Fruit fly (Drosophila melanogaster) whole organism, prepupa: ENCODE data around the gene CG9641.

Experiments
- Blimp-1 ChIP-seq: fragments of 200-800 bp; sonication (Bioruptor generic); optimal IDR thresholded peaks from 3 replicates; lab custom pipeline; 2017; ENCODE audit warnings: missing biosample characterization, missing genetic modification characterization, mild to moderate bottlenecking, moderate library complexity, missing genetic modification reagents
- CG10631 ChIP-seq: fragments of 200-800 bp; sonication (Bioruptor generic); optimal IDR thresholded peaks from 2 replicates; lab custom pipeline; 2016; ENCODE audit warnings: missing biosample characterization, missing genetic modification characterization
- CG10669 ChIP-seq: fragments of 200-800 bp; sonication (Bioruptor generic); optimal IDR thresholded peaks from 3 replicates; lab custom pipeline; 2018; ENCODE audit warnings: missing biosample characterization, mild to moderate bottlenecking, missing genetic modification characterization, moderate library complexity
- CG11294 ChIP-seq: fragments of 200-800 bp; sonication (Bioruptor generic); IDR thresholded peaks from 2 replicates; pipeline ENCODE4 v1.3.6; 2022; ENCODE audit warnings: missing biosample characterization, missing genetic modification characterization
- CG11762 ChIP-seq: fragments of 200-800 bp; sonication (Bioruptor generic); optimal IDR thresholded peaks from 3 replicates; lab custom pipeline; 2016; ENCODE audit warnings: missing biosample characterization, missing genetic modification characterization; ENCODE audit not compliant: insufficient read depth
- CG11902 ChIP-seq: fragments of 200-800 bp; sonication (Bioruptor generic); optimal IDR thresholded peaks from 3 replicates; lab custom pipeline; 2016; ENCODE audit warnings: missing biosample characterization, missing genetic modification characterization
- CG15336 ChIP-seq: fragments of 200-800 bp; sonication (Bioruptor generic); IDR thresholded peaks from 2 replicates; pipeline ENCODE4 v1.3.6; 2022; ENCODE audit warnings: missing biosample characterization, missing genetic modification characterization
- CG1621 ChIP-seq: fragments of 200-800 bp; sonication (Bioruptor generic); optimal IDR thresholded peaks from 3 replicates; lab custom pipeline; 2018; ENCODE audit warnings: missing biosample characterization, mild to moderate bottlenecking, missing genetic modification characterization
- CG16779 ChIP-seq: fragments of 200-800 bp; sonication (Bioruptor generic); optimal IDR thresholded peaks from 3 replicates; lab custom pipeline; 2017; ENCODE audit warnings: missing biosample characterization, mild to moderate bottlenecking, missing genetic modification characterization
- CG3032 ChIP-seq: fragments of 200-800 bp; optimal IDR thresholded peaks from 2 replicates; lab custom pipeline; 2019; ENCODE audit warnings: missing biosample characterization, mild to moderate bottlenecking, missing genetic modification characterization, moderate library complexity
- CG31627 ChIP-seq: fragments of 200-800 bp; sonication (Bioruptor generic); optimal IDR thresholded peaks from 3 replicates; lab custom pipeline; 2016; ENCODE audit warnings: missing biosample characterization, missing genetic modification characterization
- CG32006 ChIP-seq: fragments of 200-800 bp; sonication (Bioruptor generic); optimal IDR thresholded peaks from 3 replicates; lab custom pipeline; 2017; ENCODE audit warnings: missing biosample characterization, mild to moderate bottlenecking, missing genetic modification characterization
- CG34406 ChIP-seq: fragments of 200-800 bp; sonication (Bioruptor generic); optimal IDR thresholded peaks from 3 replicates; lab custom pipeline; 2016; ENCODE audit warnings: missing biosample characterization, missing genetic modification characterization
- CG3919 ChIP-seq: fragments of 200-800 bp; sonication (Bioruptor generic); optimal IDR thresholded peaks from 3 replicates; lab custom pipeline; 2016; ENCODE audit warnings: missing biosample characterization, missing genetic modification characterization
- CG4318 ChIP-seq: fragments of 200-800 bp; sonication (Bioruptor generic); optimal IDR thresholded peaks from 3 replicates; lab custom pipeline; 2017; ENCODE audit warnings: missing biosample characterization, mild to moderate bottlenecking, missing genetic modification characterization
- CG6163 ChIP-seq: fragments of 200-800 bp; sonication (Bioruptor generic); IDR thresholded peaks from 3 replicates; pipeline ENCODE4 v1.3.6; 2022; ENCODE audit warnings: missing biosample characterization, missing genetic modification characterization
- CG6276 ChIP-seq: fragments of 200-800 bp; sonication (Bioruptor generic); optimal IDR thresholded peaks from 2 replicates; lab custom pipeline; 2017; ENCODE audit warnings: missing biosample characterization, mild to moderate bottlenecking, missing genetic modification characterization
- CG6792 ChIP-seq: fragments of 200-800 bp; sonication (Bioruptor generic); optimal IDR thresholded peaks from 3 replicates; lab custom pipeline; 2016; ENCODE audit warnings: missing biosample characterization, missing genetic modification characterization
- CG6808 ChIP-seq: fragments of 200-800 bp; sonication (Bioruptor generic); optimal IDR thresholded peaks from 3 replicates; lab custom pipeline; 2017; ENCODE audit warnings: missing biosample characterization, missing genetic modification characterization, mild to moderate bottlenecking, moderate library complexity, missing genetic modification reagents
- CG6854 ChIP-seq: fragments of 200-800 bp; sonication (Bioruptor generic); optimal IDR thresholded peaks from 2 replicates; lab custom pipeline; 2017; ENCODE audit warnings: missing biosample characterization, mild to moderate bottlenecking, missing genetic modification characterization
- CG8319 ChIP-seq: fragments of 200-800 bp; sonication (Bioruptor generic); optimal IDR thresholded peaks from 3 replicates; lab custom pipeline; 2016; ENCODE audit warnings: missing biosample characterization, missing genetic modification characterization
- CG8632 ChIP-seq: fragments of 200-800 bp; sonication (Bioruptor generic); optimal IDR thresholded peaks from 3 replicates; lab custom pipeline; 2016; ENCODE audit warnings: missing biosample characterization, missing genetic modification characterization
- CG9139 ChIP-seq: fragments of 200-800 bp; sonication (Bioruptor generic); optimal IDR thresholded peaks from 3 replicates; lab custom pipeline; 2017; ENCODE audit warnings: missing biosample characterization, mild to moderate bottlenecking, missing genetic modification characterization
- Eip75B ChIP-seq: fragments of 200-800 bp; sonication (Bioruptor generic); optimal IDR thresholded peaks from 3 replicates; lab custom pipeline; 2016; ENCODE audit warnings: missing biosample characterization, missing genetic modification characterization
- Eip93F ChIP-seq: fragments of 200-800 bp; sonication (Bioruptor generic); optimal IDR thresholded peaks from 2 replicates; lab custom pipeline; 2016; ENCODE audit warnings: missing biosample characterization, mild to moderate bottlenecking, missing genetic modification characterization
- Ets96B ChIP-seq: fragments of 200-800 bp; optimal IDR thresholded peaks from 2 replicates; lab custom pipeline; 2019; ENCODE audit warnings: missing biosample characterization, mild to moderate bottlenecking, missing genetic modification characterization, moderate library complexity
- Hr39 ChIP-seq: fragments of 200-800 bp; sonication (Bioruptor generic); optimal IDR thresholded peaks from 2 replicates; lab custom pipeline; 2016; ENCODE audit warnings: missing biosample characterization, missing genetic modification characterization
- Met ChIP-seq: fragments of 200-800 bp; sonication (Bioruptor generic); optimal IDR thresholded peaks from 3 replicates; lab custom pipeline; 2016; ENCODE audit warnings: missing biosample characterization, missing genetic modification characterization
- OdsH ChIP-seq: fragments of 200-800 bp; sonication (Bioruptor generic); optimal IDR thresholded peaks from 3 replicates; lab custom pipeline; 2016; ENCODE audit warnings: missing biosample characterization, missing genetic modification characterization
- Smox ChIP-seq: fragments of 200-800 bp; sonication (Bioruptor generic); optimal IDR thresholded peaks from 3 replicates; lab custom pipeline; 2016; ENCODE audit warnings: missing biosample characterization, missing genetic modification characterization
- Sox102F ChIP-seq: fragments of 200-800 bp; sonication (Bioruptor generic); optimal IDR thresholded peaks from 2 replicates; lab custom pipeline; 2016; ENCODE audit warnings: missing biosample characterization, mild to moderate bottlenecking, missing genetic modification characterization
- Sox14 ChIP-seq: fragments of 200-800 bp; sonication (Bioruptor generic); optimal IDR thresholded peaks from 3 replicates; lab custom pipeline; 2016; ENCODE audit warnings: missing biosample characterization, missing genetic modification characterization
- Sox15 ChIP-seq: fragments of 200-800 bp; sonication (Bioruptor generic); optimal IDR thresholded peaks from 3 replicates; lab custom pipeline; 2016; ENCODE audit warnings: missing biosample characterization, missing genetic modification characterization
- acj6 ChIP-seq: fragments of 200-800 bp; sonication (Bioruptor generic); optimal IDR thresholded peaks from 3 replicates; lab custom pipeline; 2016; ENCODE audit warnings: missing biosample characterization, missing genetic modification characterization
- cyc ChIP-seq: fragments of 200-800 bp; sonication (Bioruptor generic); optimal IDR thresholded peaks from 3 replicates; lab custom pipeline; 2016; ENCODE audit warnings: missing biosample characterization, missing genetic modification characterization
- dsx ChIP-seq: fragments of 200-800 bp; optimal IDR thresholded peaks from 3 replicates; lab custom pipeline; 2019; ENCODE audit warnings: missing biosample characterization, mild to moderate bottlenecking, missing genetic modification characterization, moderate library complexity; ENCODE audit not compliant: poor library complexity, severe bottlenecking
- eg ChIP-seq: fragments of 200-800 bp; sonication (Bioruptor generic); IDR thresholded peaks from 3 replicates; pipeline ENCODE4 v1.3.6; 2022; ENCODE audit warnings: missing biosample characterization, missing genetic modification characterization
- esn ChIP-seq: fragments of 200-800 bp; sonication (Bioruptor generic); optimal IDR thresholded peaks from 2 replicates; lab custom pipeline; 2016; ENCODE audit warnings: missing biosample characterization, mild to moderate bottlenecking, missing genetic modification characterization, moderate library complexity
- fd59A ChIP-seq: fragments of 200-800 bp; sonication (Bioruptor generic); optimal IDR thresholded peaks from 2 replicates; lab custom pipeline; 2017; ENCODE audit warnings: missing biosample characterization, mild to moderate bottlenecking, missing genetic modification characterization, missing genetic modification reagents
- fd85E ChIP-seq: fragments of 200-800 bp; sonication (Bioruptor generic); optimal IDR thresholded peaks from 3 replicates; lab custom pipeline; 2016; ENCODE audit warnings: missing biosample characterization, missing genetic modification characterization
- fkh ChIP-seq: fragments of 200-800 bp; sonication (Bioruptor generic); optimal IDR thresholded peaks from 3 replicates; lab custom pipeline; 2017; ENCODE audit warnings: missing biosample characterization, mild to moderate bottlenecking, missing genetic modification characterization, moderate library complexity
- net ChIP-seq: fragments of 200-800 bp; sonication (Bioruptor generic); optimal IDR thresholded peaks from 3 replicates; lab custom pipeline; 2016; ENCODE audit warnings: missing biosample characterization, missing genetic modification characterization
- pdm3 ChIP-seq: fragments of 200-800 bp; sonication (Bioruptor generic); optimal IDR thresholded peaks from 3 replicates; lab custom pipeline; 2016; ENCODE audit warnings: missing biosample characterization, missing genetic modification characterization
- salr ChIP-seq, 2 experiments: fragments of 200-800 bp; sonication (Bioruptor generic); optimal IDR thresholded peaks; 3 replicates each; lab custom pipeline; 2016 to 2018; ENCODE audit warnings: missing biosample characterization in 2 of 2, missing genetic modification characterization in 2 of 2, mild to moderate bottlenecking in 1 of 2
- spab ChIP-seq: fragments of 200-800 bp; sonication (Bioruptor generic); optimal IDR thresholded peaks from 2 replicates; lab custom pipeline; 2017; ENCODE audit warnings: missing biosample characterization, mild to moderate bottlenecking, missing genetic modification characterization, missing genetic modification reagents
- ss ChIP-seq, 2 experiments: fragments of 200-800 bp; sonication (Bioruptor generic); optimal IDR thresholded peaks; 2 replicates in 1 of 2; 3 replicates in 1 of 2; lab custom pipeline; 2017 to 2018; ENCODE audit warnings: mild to moderate bottlenecking in 2 of 2, missing biosample characterization in 2 of 2, missing genetic modification characterization in 2 of 2, moderate library complexity in 1 of 2
- svp ChIP-seq: fragments of 200-800 bp; sonication (Bioruptor generic); peaks from one replicate; lab custom pipeline; 2016; ENCODE audit warnings: missing biosample characterization, missing genetic modification characterization
- topi ChIP-seq: fragments of 200-800 bp; sonication (Bioruptor generic); optimal IDR thresholded peaks from 3 replicates; lab custom pipeline; 2016; ENCODE audit warnings: missing biosample characterization, missing genetic modification characterization

Gene CG9641

dm6 chr2L:3012780-3013179, 36.1 kb upstream of the CG9641 start (continued):
- no peak for TF ChIP-seq Eip93F
- peak in 1 of 2 experiments; percentile 61 for TF ChIP-seq salr (GFP tag; optimal IDR thresholded peaks at IDR 0.05; lab: Kevin White, UChicago)
- peak; percentile 46 for TF ChIP-seq Ets96B (tag; lab: Kevin White, UChicago)
- peak; percentile 37 for TF ChIP-seq CG31627 (GFP tag; lab: Kevin White, UChicago)
- TF ChIP-seq Blimp-1 (GFP tag; lab: Kevin White, UChicago), result no peak
- peak; percentile 70 for TF ChIP-seq CG15336 (GFP tag; lab: Robert Waterston, UW)
- TF ChIP-seq CG34406 (GFP tag; lab: Kevin White, UChicago), result peak; percentile 35
- peak; percentile 42 for TF ChIP-seq svp
- no peak for TF ChIP-seq fd85E (GFP tag; lab: Kevin White, UChicago)
- no peak for TF ChIP-seq CG10631 (GFP tag; lab: Kevin White, UChicago)
- TF ChIP-seq CG8632, result peak; percentile 42
- peak; percentile 21 for TF ChIP-seq CG1621 (tag; lab: Kevin White, UChicago)
- TF ChIP-seq fkh (GFP tag; lab: Kevin White, UChicago), result no peak
- TF ChIP-seq CG6276, result peak; percentile 72
- peak; percentile 41 for TF ChIP-seq Eip75B (GFP tag; lab: Kevin White, UChicago)
- no peak for TF ChIP-seq Met (GFP tag; lab: Kevin White, UChicago)
- TF ChIP-seq CG16779, result peak; percentile 18
- peak; percentile 54 for TF ChIP-seq topi (GFP tag; lab: Kevin White, UChicago)
- no peak for TF ChIP-seq Smox
- TF ChIP-seq CG6792, result peak; percentile 37
- peak; percentile 24 for TF ChIP-seq cyc
- TF ChIP-seq OdsH, result no peak

DNA sequence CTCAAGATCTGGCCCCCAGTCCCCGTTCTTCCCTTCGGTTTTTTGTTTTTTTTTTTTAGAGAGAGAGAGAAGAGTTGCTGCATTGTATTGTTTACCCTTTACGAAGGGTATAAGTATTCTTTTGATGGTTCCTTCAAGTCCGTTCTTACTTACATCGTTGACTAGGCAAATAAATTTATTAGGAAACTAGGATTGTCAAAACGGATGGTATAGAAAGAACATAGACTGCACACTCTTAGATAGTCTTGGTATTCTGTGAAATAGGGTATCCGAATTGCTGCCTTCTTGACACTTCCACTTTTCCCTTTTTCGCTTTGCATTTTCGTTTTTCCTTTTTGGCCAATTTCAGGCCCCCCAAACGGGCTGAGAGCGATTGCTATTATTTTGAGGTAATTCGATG, 34.8 kb upstream of the CG9641 start:
- TF ChIP-seq svp, result peak; percentile 94
- peak; percentile 68 for TF ChIP-seq CG1621 (tag; lab: Kevin White, UChicago)
- peak; percentile 74 for TF ChIP-seq net (GFP tag; lab: Kevin White, UChicago)
- TF ChIP-seq Hr39 (GFP tag; lab: Kevin White, UChicago), result peak; percentile 90
- peak; percentile 86 for TF ChIP-seq pdm3 (GFP tag; lab: Kevin White, UChicago)
- TF ChIP-seq spab (GFP tag; lab: Kevin White, UChicago), result peak; percentile 61
- TF ChIP-seq CG6854, result peak; percentile 63
- no peak for TF ChIP-seq CG6276
- peak; percentile 73 for TF ChIP-seq CG3032
- peak; percentile 17 for TF ChIP-seq CG9139 (GFP tag; lab: Kevin White, UChicago)
- peak; percentile 70 for TF ChIP-seq CG6163 (GFP tag; lab: Robert Waterston, UW)
- 0 out of 3 replicates have a peak, but pooled peaks have one; percentile 19 for TF ChIP-seq eg
- peak; percentile 53 for TF ChIP-seq CG6808 (GFP tag; lab: Kevin White, UChicago)
- peak; percentile 85 for TF ChIP-seq Sox102F
- peak; percentile 90 for TF ChIP-seq esn (GFP tag; lab: Kevin White, UChicago)
- peak; percentile 76 for TF ChIP-seq Sox15
- peak; percentile 84 for TF ChIP-seq Eip75B (GFP tag; lab: Kevin White, UChicago)
- peak; percentile 76 for TF ChIP-seq dsx (GFP tag; lab: Kevin White, UChicago)
- TF ChIP-seq CG15336 (GFP tag; lab: Robert Waterston, UW), result peak; percentile 57; the same call in 1 of the 2 replicates
- TF ChIP-seq CG8319 (GFP tag; lab: Kevin White, UChicago), result peak; percentile 65
- TF ChIP-seq fkh (GFP tag; lab: Kevin White, UChicago), result no peak
- peak; percentile 27 to 68 for TF ChIP-seq salr (GFP tag; optimal IDR thresholded peaks at IDR 0.05; lab: Kevin White, UChicago)
- TF ChIP-seq OdsH, result peak; percentile 77
- peak; percentile 71 for TF ChIP-seq fd59A (GFP tag; lab: Kevin White, UChicago)
- TF ChIP-seq CG32006 (GFP tag; lab: Kevin White, UChicago), result peak; percentile 47
- TF ChIP-seq CG4318 (GFP tag; lab: Kevin White, UChicago), result no peak
- TF ChIP-seq CG3919 (GFP tag; lab: Kevin White, UChicago), result peak; percentile 86
- TF ChIP-seq CG11762, result peak; percentile 62
- TF ChIP-seq Sox14 (GFP tag; lab: Kevin White, UChicago), result peak; percentile 80
- TF ChIP-seq CG10631 (GFP tag; lab: Kevin White, UChicago), result peak; percentile 81
- TF ChIP-seq ss (GFP tag; optimal IDR thresholded peaks at IDR 0.05; lab: Kevin White, UChicago), result peak; percentile 45 to 80
- peak; percentile 77 for TF ChIP-seq CG11902 (GFP tag; lab: Kevin White, UChicago)
- peak; percentile 83 for TF ChIP-seq acj6 (GFP tag; lab: Kevin White, UChicago)
- TF ChIP-seq CG10669, result peak; percentile 74
- peak; percentile 62 for TF ChIP-seq Blimp-1 (GFP tag; lab: Kevin White, UChicago)
- TF ChIP-seq Smox, result peak; percentile 83
- peak; percentile 88 for TF ChIP-seq topi (GFP tag; lab: Kevin White, UChicago)
- TF ChIP-seq CG8632, result peak; percentile 79
- TF ChIP-seq CG11294 (GFP tag; lab: Robert Waterston, UW), result no peak
- TF ChIP-seq CG16779, result peak; percentile 40
